Worm (Caenorhabditis elegans) whole organism, L4 larva: ENCODE data around the gene nlp-76.

Source experiments
- D1046.2 ChIP-seq: fragments of 200-800 bp; sonication (Bioruptor generic); IDR thresholded peaks from 2 replicates; pipeline ENCODE4 v1.3.6; 2022; ENCODE audit warnings: missing genetic modification characterization, missing compliant biosample characterization
- F44E2.7 ChIP-seq: fragments of 200-800 bp; sonication (Bioruptor generic); IDR thresholded peaks from 2 replicates; pipeline ENCODE4 v2.1.2; 2022; ENCODE audit warnings: missing genetic modification characterization, missing compliant biosample characterization
- F49E8.2 ChIP-seq: sonication (generic microtip); optimal IDR thresholded peaks from 2 replicates; lab custom pipeline; 2016; ENCODE audit warnings: missing compliant biosample characterization, mild to moderate bottlenecking, missing genetic modification characterization, borderline replicate concordance
- T20F7.1 ChIP-seq: fragments of 200-800 bp; sonication (Bioruptor generic); optimal IDR thresholded peaks from 2 replicates; lab custom pipeline; 2018; ENCODE audit warnings: mild to moderate bottlenecking, missing genetic modification characterization, missing compliant biosample characterization
- T26A8.4 ChIP-seq: fragments of 200-800 bp; sonication (Bioruptor generic); IDR thresholded peaks from 2 replicates; pipeline ENCODE4 v1.3.6; 2022; ENCODE audit warnings: missing genetic modification characterization, missing compliant biosample characterization
- Y105C5A.15 ChIP-seq: fragments of 200-800 bp; sonication (Bioruptor generic); IDR thresholded peaks from 2 replicates; pipeline ENCODE4 v1.3.6; 2022; ENCODE audit warnings: missing genetic modification characterization, missing compliant biosample characterization
- Y75B8A.6 ChIP-seq: fragments of 200-800 bp; sonication (Bioruptor generic); IDR thresholded peaks from 2 replicates; pipeline ENCODE4 v1.3.6; 2022; ENCODE audit warnings: missing genetic modification reagents, missing genetic modification characterization, missing compliant biosample characterization
- ZK337.2 ChIP-seq: fragments of 200-800 bp; sonication (Bioruptor generic); IDR thresholded peaks from 2 replicates; pipeline ENCODE4 v1.3.6; 2022; ENCODE audit warnings: missing genetic modification reagents, missing genetic modification characterization, missing compliant biosample characterization
- aly-2 ChIP-seq: sonication (generic microtip); optimal IDR thresholded peaks from 2 replicates; lab custom pipeline; 2018; ENCODE audit warnings: missing biosample characterization, missing genetic modification characterization
- ceh-28 ChIP-seq: fragments of 150-350 bp; optimal IDR thresholded peaks from 2 replicates; lab custom pipeline; 2014; ENCODE audit warnings: missing biosample characterization, missing genetic modification reagents, missing genetic modification characterization
- ceh-32 ChIP-seq: sonication (generic microtip); optimal IDR thresholded peaks from 2 replicates; lab custom pipeline; 2016; ENCODE audit warnings: mild to moderate bottlenecking, missing genetic modification characterization, missing compliant biosample characterization; ENCODE audit not compliant: poor library complexity
- ceh-62 ChIP-seq: sonication (generic microtip); optimal IDR thresholded peaks from 2 replicates; lab custom pipeline; 2017; ENCODE audit warnings: missing biosample characterization, missing genetic modification characterization
- ceh-82 ChIP-seq: sonication (generic microtip); optimal IDR thresholded peaks from 2 replicates; lab custom pipeline; 2017; ENCODE audit warnings: missing biosample characterization, missing genetic modification characterization
- daf-16 ChIP-seq, 3 experiments: sonication (generic microtip); optimal IDR thresholded peaks; 2 replicates each; lab custom pipeline; 2016 to 2017; ENCODE audit warnings: missing genetic modification characterization in 3 of 3, missing genetic modification reagents in 3 of 3, mild to moderate bottlenecking in 2 of 3, missing compliant biosample characterization in 2 of 3, missing biosample characterization in 1 of 3, moderate library complexity in 1 of 3
- daf-8 ChIP-seq: fragments of 200-800 bp; sonication (Bioruptor generic); IDR thresholded peaks from 2 replicates; pipeline ENCODE4 v1.3.6; 2022; ENCODE audit warnings: missing genetic modification characterization, missing compliant biosample characterization
- dmd-6 ChIP-seq: fragments of 200-800 bp; sonication (Bioruptor generic); IDR thresholded peaks from 2 replicates; pipeline ENCODE4 v1.3.6; 2022; ENCODE audit warnings: missing genetic modification reagents, missing genetic modification characterization, missing compliant biosample characterization
- dpl-1 ChIP-seq: fragments of 150-350 bp; optimal IDR thresholded peaks from 2 replicates; lab custom pipeline; 2014; ENCODE audit warnings: missing biosample characterization, missing genetic modification reagents, missing genetic modification characterization
- duxl-1 ChIP-seq: sonication (generic microtip); optimal IDR thresholded peaks from 2 replicates; lab custom pipeline; 2016; ENCODE audit warnings: mild to moderate bottlenecking, missing genetic modification characterization, moderate library complexity, missing compliant biosample characterization; ENCODE audit not compliant: poor library complexity
- gei-8 ChIP-seq: fragments of 200-800 bp; sonication (Bioruptor generic); optimal IDR thresholded peaks from 2 replicates; lab custom pipeline; 2018; ENCODE audit warnings: mild to moderate bottlenecking, missing genetic modification characterization, missing compliant biosample characterization
- hlh-30 ChIP-seq: sonication (generic microtip); optimal IDR thresholded peaks from 2 replicates; lab custom pipeline; 2017; ENCODE audit warnings: antibody characterized with exemption, mild to moderate bottlenecking, missing genetic modification characterization, missing compliant biosample characterization; ENCODE audit not compliant: insufficient read depth
- hmg-1.1 ChIP-seq: fragments of 200-800 bp; sonication (Bioruptor generic); IDR thresholded peaks from 2 replicates; pipeline ENCODE4 v1.3.6; 2022; ENCODE audit warnings: missing genetic modification reagents, missing genetic modification characterization, missing compliant biosample characterization
- lim-7 ChIP-seq: fragments of 200-800 bp; sonication (Bioruptor generic); IDR thresholded peaks from 2 replicates; pipeline ENCODE4 v1.3.6; 2022; ENCODE audit warnings: missing genetic modification characterization, missing compliant biosample characterization
- lin-13 ChIP-seq: fragments of 150-350 bp; optimal IDR thresholded peaks from 2 replicates; lab custom pipeline; 2014; ENCODE audit warnings: missing biosample characterization, missing genetic modification reagents, missing genetic modification characterization
- lin-29 ChIP-seq: fragments of 200-800 bp; sonication (Bioruptor generic); IDR thresholded peaks from 2 replicates; pipeline ENCODE4 v1.3.6; 2022; ENCODE audit warnings: missing genetic modification reagents, missing genetic modification characterization, missing compliant biosample characterization
- lir-3 ChIP-seq: sonication (generic microtip); optimal IDR thresholded peaks from 2 replicates; lab custom pipeline; 2016; ENCODE audit warnings: mild to moderate bottlenecking, missing genetic modification characterization, missing compliant biosample characterization
- lsy-2 ChIP-seq, 2 experiments: fragments of 150-350 bp in 1 of 2; sonication (generic microtip) in 1 of 2; optimal IDR thresholded peaks; 2 replicates each; lab custom pipeline; 2014 to 2017; ENCODE audit warnings: missing biosample characterization in 2 of 2, missing genetic modification characterization in 2 of 2
- mdl-1 ChIP-seq, 2 experiments: fragments of 150-350 bp in 1 of 2; sonication (generic microtip) in 1 of 2; optimal IDR thresholded peaks; 2 replicates each; lab custom pipeline; 2014 to 2017; ENCODE audit warnings: missing biosample characterization in 2 of 2, missing genetic modification characterization in 2 of 2
- mep-1 ChIP-seq: fragments of 150-350 bp; sonication (generic microtip); optimal IDR thresholded peaks from 3 replicates; lab custom pipeline; 2014; ENCODE audit warnings: missing biosample characterization, missing genetic modification characterization
- mxl-2 ChIP-seq: fragments of 200-800 bp; sonication (Bioruptor generic); conservative IDR thresholded peaks from 2 replicates; pipeline ENCODE4 v1.3.6; 2022; ENCODE audit warnings: missing genetic modification reagents, missing genetic modification characterization, missing compliant biosample characterization
- nhr-10 ChIP-seq: fragments of 150-350 bp; optimal IDR thresholded peaks from 2 replicates; lab custom pipeline; 2014; ENCODE audit warnings: missing biosample characterization, missing genetic modification characterization
- nhr-111 ChIP-seq: fragments of 200-800 bp; sonication (Bioruptor generic); optimal IDR thresholded peaks from 2 replicates; lab custom pipeline; 2018; ENCODE audit warnings: mild to moderate bottlenecking, missing genetic modification characterization, missing compliant biosample characterization
- nhr-237 ChIP-seq: sonication (generic microtip); optimal IDR thresholded peaks from 2 replicates; lab custom pipeline; 2017; ENCODE audit warnings: missing biosample characterization, missing genetic modification characterization
- nhr-25 ChIP-seq: sonication (generic microtip); optimal IDR thresholded peaks from 2 replicates; lab custom pipeline; 2017; ENCODE audit warnings: missing genetic modification characterization, mild to moderate bottlenecking, missing compliant biosample characterization, antibody characterized with exemption, moderate library complexity, borderline replicate concordance; ENCODE audit not compliant: insufficient read depth
- nhr-28 ChIP-seq: fragments of 150-350 bp; optimal IDR thresholded peaks from 2 replicates; lab custom pipeline; 2014; ENCODE audit warnings: missing biosample characterization, missing genetic modification characterization
- nhr-41 ChIP-seq: fragments of 200-800 bp; sonication (Bioruptor generic); IDR thresholded peaks from 2 replicates; pipeline ENCODE4 v1.3.6; 2022; ENCODE audit warnings: missing genetic modification reagents, missing genetic modification characterization, missing compliant biosample characterization
- nhr-42 ChIP-seq: fragments of 200-800 bp; sonication (Bioruptor generic); IDR thresholded peaks from 2 replicates; pipeline ENCODE4 v1.3.6; 2022; ENCODE audit warnings: missing genetic modification characterization, missing compliant biosample characterization
- nhr-76 ChIP-seq: fragments of 150-350 bp; optimal IDR thresholded peaks from 2 replicates; lab custom pipeline; 2014; ENCODE audit warnings: missing biosample characterization, missing genetic modification characterization
- nhr-77 ChIP-seq: fragments of 150-350 bp; optimal IDR thresholded peaks from 2 replicates; lab custom pipeline; 2014; ENCODE audit warnings: missing biosample characterization, missing genetic modification characterization
- pqm-1 ChIP-seq: sonication (generic microtip); optimal IDR thresholded peaks from 2 replicates; lab custom pipeline; 2017; ENCODE audit warnings: missing biosample characterization, missing genetic modification characterization
- set-16 ChIP-seq: fragments of 200-800 bp; sonication (Bioruptor generic); IDR thresholded peaks from 2 replicates; pipeline ENCODE4 v1.3.6; 2022; ENCODE audit warnings: missing genetic modification reagents, missing genetic modification characterization, missing compliant biosample characterization
- spr-1 ChIP-seq: sonication (generic microtip); optimal IDR thresholded peaks from 2 replicates; lab custom pipeline; 2016; ENCODE audit warnings: mild to moderate bottlenecking, missing genetic modification characterization, missing compliant biosample characterization
- spr-3 ChIP-seq: fragments of 200-800 bp; sonication (Bioruptor generic); optimal IDR thresholded peaks from 2 replicates; lab custom pipeline; 2018; ENCODE audit warnings: mild to moderate bottlenecking, missing genetic modification characterization, missing compliant biosample characterization
- unc-62 ChIP-seq, 3 experiments: fragments of 150-350 bp in 1 of 3; sonication (generic microtip); optimal IDR thresholded peaks in 2 of 3; peaks in 1 of 3; 1 replicate in 1 of 3; 2 replicates in 2 of 3; lab custom pipeline; 2014 to 2017; ENCODE audit warnings: missing biosample characterization in 3 of 3, missing genetic modification characterization in 3 of 3, missing genetic modification reagents in 3 of 3, missing genotype in 1 of 3
- zag-1 ChIP-seq: fragments of 150-350 bp; optimal IDR thresholded peaks from 2 replicates; lab custom pipeline; 2014; ENCODE audit warnings: missing biosample characterization, missing genetic modification characterization
- zip-2 ChIP-seq: fragments of 150-350 bp; optimal IDR thresholded peaks from 2 replicates; lab custom pipeline; 2014; ENCODE audit warnings: missing biosample characterization, missing genetic modification characterization
- ztf-11 ChIP-seq: fragments of 150-350 bp; optimal IDR thresholded peaks from 2 replicates; lab custom pipeline; 2014; ENCODE audit warnings: missing biosample characterization, missing genetic modification characterization

nlp-76 gene

DNA sequence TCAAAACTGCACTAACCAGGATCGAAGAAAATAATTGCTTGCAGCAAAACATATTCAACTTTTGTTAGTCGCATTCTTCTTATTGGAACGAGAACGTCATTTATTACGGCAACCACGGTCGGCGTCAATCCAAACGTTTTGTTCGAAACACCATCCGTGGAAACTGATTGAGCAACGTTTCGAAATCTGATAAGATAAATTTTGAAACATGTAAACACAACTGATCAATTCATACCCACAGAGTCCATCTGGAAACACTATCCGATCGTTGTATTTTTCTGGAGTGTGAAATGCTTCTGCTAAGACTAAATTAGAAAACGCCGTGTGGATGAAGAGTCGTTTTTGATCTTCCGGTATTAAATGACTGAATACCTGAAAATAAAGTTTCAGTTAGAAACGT is 2.1 kb upstream of the nlp-76 start (continued):
- TF ChIP-seq ceh-28 (tag; lab: Kevin White, UChicago) (no peak), lin-29 (no peak), ZK337.2 (no peak), spr-3 (no peak), mxl-2 (GFP tag; lab: Robert Waterston, UW) (0 out of 2 replicates have a peak, but pooled peaks have one; percentile 29), Y75B8A.6 (no peak), nhr-28 (tag; lab: Kevin White, UChicago) (no peak), unc-62 (GFP tag; optimal IDR thresholded peaks at IDR 0.05 in 1 of 2; lab: Kevin White, UChicago) (peak in 1 of 2 experiments; percentile 35), unc-62 (tag; optimal IDR thresholded peaks at IDR 0.05; lab: Kevin White, UChicago) (no peak), hmg-1.1 (GFP tag; lab: Robert Waterston, UW) (0 out of 2 replicates have a peak, but pooled peaks have one; percentile 20), zip-2 (tag; lab: Kevin White, UChicago) (no peak)

DNA sequence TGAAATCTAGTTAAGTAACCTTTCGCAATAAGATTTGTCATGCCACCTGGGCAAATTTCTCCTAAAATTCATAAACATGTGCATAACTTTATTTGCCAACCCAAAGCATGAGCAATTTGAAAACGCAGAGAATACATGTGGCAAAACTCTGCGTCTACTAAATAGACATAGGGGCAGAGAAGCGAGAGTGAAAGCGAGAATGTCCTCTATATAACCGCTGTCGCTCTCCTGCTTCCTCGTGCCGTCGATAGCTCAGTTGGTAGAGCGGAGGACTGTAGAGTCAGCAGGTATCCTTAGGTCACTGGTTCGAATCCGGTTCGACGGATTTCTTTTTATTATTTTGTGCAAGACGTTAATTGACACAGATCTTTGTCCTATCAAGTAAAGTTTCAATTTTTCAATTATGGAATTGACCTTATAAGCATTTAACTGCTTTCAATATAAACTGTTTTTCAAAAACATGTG is 1.3 kb upstream of the nlp-76 start:
- TF ChIP-seq hlh-30 (tag; lab: Kevin White, UChicago) (peak; percentile 86), ceh-32 (tag; lab: Kevin White, UChicago) (no peak), duxl-1 (tag; lab: Kevin White, UChicago) (peak; percentile 85), F44E2.7 (GFP tag; lab: Robert Waterston, UW) (peak; percentile 95), mxl-2 (GFP tag; lab: Robert Waterston, UW) (peak; percentile 81), dpl-1 (peak; percentile 42), nhr-41 (GFP tag; lab: Robert Waterston, UW) (peak; percentile 92), lin-29 (peak; percentile 73), daf-8 (GFP tag; lab: Robert Waterston, UW) (0 out of 2 replicates have a peak, but pooled peaks have one; percentile 73), lim-7 (GFP tag; lab: Robert Waterston, UW) (peak; percentile 96), daf-16 (GFP tag; optimal IDR thresholded peaks at IDR 0.05; lab: Kevin White, UChicago) (peak; percentile 80 to 82), daf-16 (tag; optimal IDR thresholded peaks at IDR 0.05; lab: Kevin White, UChicago) (peak; percentile 16), dmd-6 (GFP tag; lab: Robert Waterston, UW) (peak; percentile 70), T26A8.4 (peak; percentile 94), gei-8 (GFP tag; lab: Kevin White, UChicago) (peak; percentile 92), ztf-11 (tag; lab: Kevin White, UChicago) (no peak), aly-2 (tag; lab: Kevin White, UChicago) (no peak), lir-3 (tag; lab: Kevin White, UChicago) (peak; percentile 63), nhr-237 (tag; lab: Kevin White, UChicago) (no peak), pqm-1 (tag; lab: Kevin White, UChicago) (no peak), set-16 (GFP tag; lab: Robert Waterston, UW) (peak; percentile 52; the same call in 1 of the 2 replicates), D1046.2 (GFP tag; lab: Robert Waterston, UW) (peak; percentile 89), mdl-1 (tag; optimal IDR thresholded peaks at IDR 0.05; lab: Kevin White, UChicago) (peak; percentile 44 to 55), Y105C5A.15 (peak; percentile 97), lsy-2 (tag; optimal IDR thresholded peaks at IDR 0.05; lab: Kevin White, UChicago) (peak in 1 of 2 experiments; percentile 60), zag-1 (tag; lab: Kevin White, UChicago) (no peak), spr-3 (peak; percentile 66), nhr-76 (tag; lab: Kevin White, UChicago) (no peak), unc-62 (GFP tag; optimal IDR thresholded peaks at IDR 0.05 in 1 of 2; lab: Kevin White, UChicago) (peak in 1 of 2 experiments; percentile 90), unc-62 (tag; optimal IDR thresholded peaks at IDR 0.05; lab: Kevin White, UChicago) (no peak), nhr-10 (tag; lab: Kevin White, UChicago) (peak; percentile 1), F49E8.2 (tag; lab: Kevin White, UChicago) (peak; percentile 28), nhr-77 (tag; lab: Kevin White, UChicago) (no peak), nhr-42 (GFP tag; lab: Robert Waterston, UW) (peak; percentile 86), ceh-82 (tag; lab: Kevin White, UChicago) (no peak), T20F7.1 (peak; percentile 27), ceh-28 (tag; lab: Kevin White, UChicago) (no peak), nhr-25 (no peak), ZK337.2 (peak; percentile 84), Y75B8A.6 (peak; percentile 92), ceh-62 (no peak), nhr-111 (peak; percentile 83), spr-1 (tag; lab: Kevin White, UChicago) (peak; percentile 85), mep-1 (tag; lab: Kevin White, UChicago) (peak; percentile 85), nhr-28 (tag; lab: Kevin White, UChicago) (peak; percentile 45), lin-13 (peak; percentile 20)
